Worm (Caenorhabditis elegans) whole organism, late embryonic: ENCODE measurements around the gene Y49E10.25.

Experiments
- ama-1 ChIP-seq: fragments of 150-350 bp; optimal IDR thresholded peaks from 2 replicates; lab custom pipeline; 2014
- ceh-14 ChIP-seq: sonication (generic microtip); optimal IDR thresholded peaks from 2 replicates; lab custom pipeline; 2016; ENCODE audit warnings: missing genotype, missing genetic modification characterization, missing compliant biosample characterization
- ceh-24 ChIP-seq: sonication (generic microtip); optimal IDR thresholded peaks from 2 replicates; lab custom pipeline; 2016; ENCODE audit warnings: mild to moderate bottlenecking, missing genetic modification characterization, missing compliant biosample characterization
- ceh-30 ChIP-seq: fragments of 150-350 bp; optimal IDR thresholded peaks from 2 replicates; lab custom pipeline; 2014; ENCODE audit warnings: missing biosample characterization, missing genetic modification characterization
- nhr-11 ChIP-seq: fragments of 150-350 bp; optimal IDR thresholded peaks from 2 replicates; lab custom pipeline; 2014; ENCODE audit warnings: missing biosample characterization, missing genetic modification characterization
- odd-2 ChIP-seq: sonication (generic microtip); optimal IDR thresholded peaks from 2 replicates; lab custom pipeline; 2017; ENCODE audit warnings: antibody characterized with exemption, mild to moderate bottlenecking, missing genetic modification characterization, missing compliant biosample characterization
- pag-3 ChIP-seq: sonication (generic microtip); optimal IDR thresholded peaks from 2 replicates; lab custom pipeline; 2016; ENCODE audit warnings: missing compliant biosample characterization, missing genetic modification characterization, borderline replicate concordance
- pha-4 ChIP-seq: fragments of 150-350 bp; optimal IDR thresholded peaks from 2 replicates; lab custom pipeline; 2018; ENCODE audit warnings: missing biosample characterization, missing genetic modification reagents, missing genetic modification characterization
- pqm-1 ChIP-seq: sonication (generic microtip); optimal IDR thresholded peaks from 2 replicates; lab custom pipeline; 2016; ENCODE audit warnings: missing genetic modification characterization, missing compliant biosample characterization
- sox-4 ChIP-seq: sonication (generic microtip); optimal IDR thresholded peaks from 2 replicates; lab custom pipeline; 2017; ENCODE audit warnings: mild to moderate bottlenecking, missing genetic modification characterization, inconsistent platforms, missing compliant biosample characterization
- unc-86 ChIP-seq: sonication (generic microtip); optimal IDR thresholded peaks from 2 replicates; lab custom pipeline; 2016; ENCODE audit warnings: missing genetic modification characterization, missing compliant biosample characterization

DNA sequence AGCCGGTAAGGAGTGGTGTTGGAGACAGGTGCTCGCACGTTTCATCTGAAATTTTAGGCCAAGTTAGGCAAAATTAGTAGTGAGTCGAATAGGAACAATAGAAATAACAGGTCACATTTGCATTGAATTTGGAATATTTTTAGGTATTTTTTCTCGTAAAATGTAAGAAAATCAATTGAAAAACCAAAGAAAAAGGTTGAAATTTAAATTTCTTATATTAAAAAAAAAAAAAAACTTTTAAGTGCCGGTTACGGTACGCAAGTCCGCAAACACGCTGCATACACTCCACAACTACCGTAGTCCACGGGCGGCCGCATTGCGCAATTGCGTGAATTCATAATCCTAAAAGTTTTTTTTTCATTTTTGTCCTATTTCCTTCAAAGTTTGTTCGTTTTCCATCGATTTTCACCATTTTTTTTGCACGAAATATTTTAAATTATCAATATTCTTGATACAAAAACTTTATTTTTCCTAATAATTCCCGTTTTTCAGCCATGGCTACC is 3.8 kb upstream of the Y49E10.25 start, which contains the start of the genes Y111B2A.1 and Y111B2A.2:
- TF ChIP-seq unc-86 (tag; lab: Kevin White, UChicago) (no peak), pha-4 (tag; lab: Kevin White, UChicago) (no peak), ama-1 (lab: Kevin White, UChicago) (no peak), pqm-1 (tag; lab: Kevin White, UChicago) (no peak), ceh-14 (tag; lab: Kevin White, UChicago) (no peak), nhr-11 (tag; lab: Kevin White, UChicago) (no peak), ceh-24 (no peak), odd-2 (tag; lab: Kevin White, UChicago) (no peak), ceh-30 (no peak), pag-3 (tag; lab: Kevin White, UChicago) (no peak), sox-4 (tag; lab: Kevin White, UChicago) (no peak)
